Worm (Caenorhabditis elegans) whole organism, L3 larva: ENCODE data around the gene ZC262.4.

Source experiments
- mdl-1 ChIP-seq: fragments of 150-350 bp; optimal IDR thresholded peaks from 2 replicates; lab custom pipeline; 2014; ENCODE audit warnings: missing biosample characterization, missing genetic modification characterization
- snpc-4 ChIP-seq: fragments of 150-350 bp; optimal IDR thresholded peaks from 2 replicates; lab custom pipeline; 2014; ENCODE audit warnings: missing biosample characterization, missing genetic modification characterization

DNA sequence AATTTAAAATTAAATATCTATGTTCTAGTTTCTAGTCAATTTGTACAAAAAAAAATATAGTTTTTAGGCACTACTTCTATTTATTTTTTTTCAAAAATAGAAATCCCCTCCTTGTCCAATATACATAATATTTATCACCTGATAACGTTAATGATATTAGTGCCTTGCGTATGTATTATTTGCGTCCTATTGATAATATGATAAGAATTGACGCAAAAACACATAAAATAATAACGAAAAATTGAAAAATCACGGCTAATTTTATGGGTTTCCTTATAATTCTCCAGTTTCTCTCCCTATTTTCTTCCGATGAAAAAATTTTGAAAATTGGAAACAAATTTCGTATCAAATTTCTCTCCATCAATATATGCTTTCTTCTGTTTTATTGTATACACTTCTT is 34.6 kb downstream of the ZC262.4 start:
- no peak for TF ChIP-seq mdl-1 (tag; lab: Kevin White, UChicago)
- TF ChIP-seq snpc-4 (tag; lab: Kevin White, UChicago), result no peak
